Fruit fly (Drosophila melanogaster): ENCODE measurements around the gene Tmem43.

Tmem43 gene

dm6 chr3L:7868581-7869236, 46.2 kb downstream of the Tmem43 start, which contains the start of gene CG32365 (continued):
- TF ChIP-seq tap (tag; optimal IDR thresholded peaks at IDR 0.05) (peak; percentile 32), twi (tag; optimal IDR thresholded peaks at IDR 0.05) (no peak), tna (GFP tag; IDR thresholded peaks at IDR 0.05; ENCODE audit: partially characterized antibody) (peak; percentile 36; the same call in 1 of the 2 replicates), CG17385 (GFP tag; optimal IDR thresholded peaks at IDR 0.05) (peak; percentile 7), CG17568 (GFP tag; optimal IDR thresholded peaks at IDR 0.05) (peak; percentile 90), CG9609 (GFP tag; optimal IDR thresholded peaks at IDR 0.05) (no peak), Dad (GFP tag; optimal IDR thresholded peaks at IDR 0.05) (no peak), GATAe (GFP tag; conservative IDR thresholded peaks at IDR 0.05) (no peak), CG2202 (tag; optimal IDR thresholded peaks at IDR 0.05) (no peak), Fer2 (tag; optimal IDR thresholded peaks at IDR 0.05) (no peak), HmgZ (tag; optimal IDR thresholded peaks at IDR 0.05) (peak; percentile 23), unpg (GFP tag; optimal IDR thresholded peaks at IDR 0.05) (peak; percentile 35), NC2β (GFP tag; optimal IDR thresholded peaks at IDR 0.05) (no peak), D19B (GFP tag; optimal IDR thresholded peaks at IDR 0.05) (no peak), CG13424 (tag; optimal IDR thresholded peaks at IDR 0.05) (peak; percentile 4), CG13123 (GFP tag; optimal IDR thresholded peaks at IDR 0.05) (no peak), hbn (GFP tag; IDR thresholded peaks at IDR 0.05; ENCODE audit: partially characterized antibody) (no peak), abd-A (tag; optimal IDR thresholded peaks at IDR 0.05) (peak; percentile 45), hth (optimal IDR thresholded peaks at IDR 0.05) (no peak), cas (GFP tag; IDR thresholded peaks at IDR 0.05) (no peak), ken (GFP tag; IDR thresholded peaks at IDR 0.05) (no peak; the same call in 2 of the 3 replicates), CG7963 (GFP tag; IDR thresholded peaks at IDR 0.05; ENCODE audit: partially characterized antibody) (no peak), mam (GFP tag; optimal IDR thresholded peaks at IDR 0.05) (no peak), CG13287 (GFP tag; IDR thresholded peaks at IDR 0.05; ENCODE audit: partially characterized antibody) (peak; percentile 64), D (optimal IDR thresholded peaks at IDR 0.05) (no peak), D (GFP tag; optimal IDR thresholded peaks at IDR 0.05) (no peak), jigr1 (GFP tag; IDR thresholded peaks at IDR 0.05) (no peak), CG18011 (GFP tag; optimal IDR thresholded peaks at IDR 0.05) (no peak), CG15011 (GFP tag; optimal IDR thresholded peaks at IDR 0.05) (no peak), odd (GFP tag; optimal IDR thresholded peaks at IDR 0.05) (no peak), sug (tag; optimal IDR thresholded peaks at IDR 0.05) (peak; percentile 8), sens (GFP tag) (peak; percentile 34), CG8478 (optimal IDR thresholded peaks at IDR 0.05) (no peak), CG9437 (GFP tag; optimal IDR thresholded peaks at IDR 0.05) (no peak), CG9817 (tag; optimal IDR thresholded peaks at IDR 0.05) (no peak), Hmr (GFP tag; optimal IDR thresholded peaks at IDR 0.05) (no peak), phol (tag; optimal IDR thresholded peaks at IDR 0.05) (no peak), prd (optimal IDR thresholded peaks at IDR 0.05) (no peak), prd (GFP tag; IDR thresholded peaks at IDR 0.05) (no peak), CG11247 (GFP tag; IDR thresholded peaks at IDR 0.05) (no peak), sd (tag; optimal IDR thresholded peaks at IDR 0.05) (no peak), Dbx (GFP tag; IDR thresholded peaks at IDR 0.05) (no peak; the same call in 2 of the 3 replicates), CG11696 (GFP tag; IDR thresholded peaks at IDR 0.05) (no peak), Myb (GFP tag; optimal IDR thresholded peaks at IDR 0.05) (no peak), CG9876 (GFP tag; optimal IDR thresholded peaks at IDR 0.05) (no peak), nerfin-2 (GFP tag; IDR thresholded peaks at IDR 0.05; ENCODE audit: partially characterized antibody) (0 out of 2 replicates have a peak, but pooled peaks have one; percentile 14), maf-S (GFP tag; optimal IDR thresholded peaks at IDR 0.05) (no peak), btn (GFP tag; optimal IDR thresholded peaks at IDR 0.05) (no peak), Ada2b (GFP tag; IDR thresholded peaks at IDR 0.05) (no peak), CG14441 (GFP tag; IDR thresholded peaks at IDR 0.05) (no peak), CG32532 (GFP tag; IDR thresholded peaks at IDR 0.05) (peak; percentile 57; the same call in 1 of the 2 replicates)
